Worm (Caenorhabditis elegans): Measurements from ENCODE around the gene sru-6.
A peak's percentile ranks its signal among the peaks of the same experiment; 100 is the strongest.

sru-6 gene

ce11 chrIV:9538214-9538613, 47.8 kb downstream of the sru-6 start (continued):
- TF ChIP-seq nhr-25 (tag; optimal IDR thresholded peaks at IDR 0.05; ENCODE audit: borderline replicate concordance, insufficient read depth) (no peak), mep-1 (tag; optimal IDR thresholded peaks at IDR 0.05) (no peak), tra-1 (GFP tag; IDR thresholded peaks at IDR 0.05) (peak; percentile 86), daf-16 (GFP tag; optimal IDR thresholded peaks at IDR 0.05) (peak in 1 of 2 experiments; percentile 81), daf-16 (tag; optimal IDR thresholded peaks at IDR 0.05) (no peak), nhr-10 (tag; optimal IDR thresholded peaks at IDR 0.05) (no peak), F49E8.2 (tag; optimal IDR thresholded peaks at IDR 0.05; ENCODE audit: borderline replicate concordance) (no peak), dmd-6 (GFP tag; IDR thresholded peaks at IDR 0.05) (peak; percentile 84), T20F7.1 (GFP tag; optimal IDR thresholded peaks at IDR 0.05) (no peak), nhr-6 (tag; optimal IDR thresholded peaks at IDR 0.05) (no peak), dve-1 (tag; optimal IDR thresholded peaks at IDR 0.05; ENCODE audit: insufficient read depth) (no peak), nhr-237 (tag; optimal IDR thresholded peaks at IDR 0.05) (no peak), nhr-11 (tag; optimal IDR thresholded peaks at IDR 0.05) (no peak), dpl-1 (GFP tag; optimal IDR thresholded peaks at IDR 0.05) (no peak), fos-1 (tag; optimal IDR thresholded peaks at IDR 0.05) (no peak), aly-2 (tag; optimal IDR thresholded peaks at IDR 0.05) (no peak), ceh-44 (GFP tag; IDR thresholded peaks at IDR 0.05) (no peak), ceh-20 (GFP tag; IDR thresholded peaks at IDR 0.05) (peak; percentile 67; the same call in 1 of the 2 replicates), T26A8.4 (GFP tag; IDR thresholded peaks at IDR 0.05) (no peak), madf-9 (GFP tag; conservative IDR thresholded peaks at IDR 0.05) (no peak), attf-4 (tag; optimal IDR thresholded peaks at IDR 0.05) (no peak), aha-1 (tag) (no peak), unc-39 (tag; optimal IDR thresholded peaks at IDR 0.05) (no peak)

ce11 chrIV:9540342-9540856, 50.0 kb downstream of the sru-6 start, which contains the start of gene fbl-1:
Gene fbl-1, plus strand, starts transcription at chrIV:9540806.
- no peak for TF ChIP-seq ceh-28 (tag; optimal IDR thresholded peaks at IDR 0.05)
- no peak for TF ChIP-seq set-16 (GFP tag; IDR thresholded peaks at IDR 0.05)
- TF ChIP-seq zag-1 (tag; optimal IDR thresholded peaks at IDR 0.05) = no peak
- no peak for TF ChIP-seq mes-2 (tag; optimal IDR thresholded peaks at IDR 0.05; ENCODE audit: poor library complexity, severe bottlenecking)
- no peak for TF ChIP-seq nhr-111 (GFP tag; optimal IDR thresholded peaks at IDR 0.05)
- TF ChIP-seq pqm-1 (tag; optimal IDR thresholded peaks at IDR 0.05) = peak; percentile 69
- TF ChIP-seq madf-5 (GFP tag; IDR thresholded peaks at IDR 0.05) = no peak
- no peak for TF ChIP-seq vab-7 (GFP tag; IDR thresholded peaks at IDR 0.05)
- TF ChIP-seq arid-1 (GFP tag; conservative IDR thresholded peaks at IDR 0.05) = no peak
- TF ChIP-seq nhr-77 (tag; optimal IDR thresholded peaks at IDR 0.05) = no peak
- TF ChIP-seq lsy-2 (tag; optimal IDR thresholded peaks at IDR 0.05) = no peak
- TF ChIP-seq T20F7.1 (GFP tag; optimal IDR thresholded peaks at IDR 0.05) = no peak
- TF ChIP-seq cey-2 (tag; optimal IDR thresholded peaks at IDR 0.05; ENCODE audit: borderline replicate concordance, insufficient read depth) = no peak
- no peak for TF ChIP-seq dmd-8 (GFP tag; IDR thresholded peaks at IDR 0.05)
- no peak for TF ChIP-seq daf-19 (GFP tag; conservative IDR thresholded peaks at IDR 0.05)
- no peak for TF ChIP-seq mxl-2 (GFP tag; conservative IDR thresholded peaks at IDR 0.05)
- TF ChIP-seq egl-27 (tag; optimal IDR thresholded peaks at IDR 0.05) = no peak
- TF ChIP-seq hlh-30 (tag; optimal IDR thresholded peaks at IDR 0.05; ENCODE audit: insufficient read depth) = no peak
- no peak for TF ChIP-seq nhr-42 (GFP tag; IDR thresholded peaks at IDR 0.05)
- TF ChIP-seq madf-9 (GFP tag; conservative IDR thresholded peaks at IDR 0.05) = no peak
- no peak for TF ChIP-seq Y48G9A.11 (GFP tag; IDR thresholded peaks at IDR 0.05)
- no peak for TF ChIP-seq lin-29 (GFP tag; IDR thresholded peaks at IDR 0.05)
- TF ChIP-seq mxl-3 (GFP tag; optimal IDR thresholded peaks at IDR 0.05) = no peak
- TF ChIP-seq php-3 (GFP tag; IDR thresholded peaks at IDR 0.05) = peak; percentile 84
- no peak for TF ChIP-seq lim-7 (GFP tag; IDR thresholded peaks at IDR 0.05)
- no peak for TF ChIP-seq mdt-29 (GFP tag; IDR thresholded peaks at IDR 0.05)
- no peak for TF ChIP-seq F49E8.2 (tag; optimal IDR thresholded peaks at IDR 0.05; ENCODE audit: borderline replicate concordance)
- TF ChIP-seq unc-62 (GFP tag; optimal IDR thresholded peaks at IDR 0.05 in 1 of 2) = peak in 1 of 2 experiments; percentile 71
- TF ChIP-seq unc-62 (tag; optimal IDR thresholded peaks at IDR 0.05) = no peak
- TF ChIP-seq lin-39 (tag; optimal IDR thresholded peaks at IDR 0.05) = no peak
- no peak for TF ChIP-seq daf-8 (GFP tag; IDR thresholded peaks at IDR 0.05)
- peak; percentile 29 for TF ChIP-seq hlh-11 (tag; optimal IDR thresholded peaks at IDR 0.05)

Measured in whole organism, L4 larva.